Worm (Caenorhabditis elegans): ENCODE results near the gene srz-15.

DNA sequence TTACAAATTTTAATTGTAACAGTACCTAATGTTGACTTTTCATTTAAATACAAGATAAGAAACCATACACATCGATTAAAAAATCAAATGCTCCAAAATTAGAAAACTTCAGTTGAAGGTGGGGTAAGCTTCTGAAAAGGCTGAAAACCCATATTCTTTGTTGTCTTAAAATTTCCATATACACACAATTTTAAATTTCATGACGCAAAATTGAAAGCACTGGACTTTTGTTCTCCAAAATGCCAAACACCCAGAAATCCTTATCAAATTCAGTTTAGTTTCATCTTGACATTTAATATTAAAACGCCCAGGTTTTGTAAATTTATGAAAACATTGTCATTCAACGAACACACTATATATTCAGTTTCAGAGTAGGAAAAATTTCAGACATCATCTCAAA lies 44.6 kb downstream of the srz-15 start, which contains the start of gene F55G11.7:
- no peak for TF ChIP-seq dve-1 (tag; optimal IDR thresholded peaks at IDR 0.05)
- no peak for TF ChIP-seq pqm-1 (tag; optimal IDR thresholded peaks at IDR 0.05)
- no peak for TF ChIP-seq C08G9.2 (tag; optimal IDR thresholded peaks at IDR 0.05)
- no peak for TF ChIP-seq fkh-10 (GFP tag; optimal IDR thresholded peaks at IDR 0.05)
- no peak for TF ChIP-seq tbx-2 (tag; optimal IDR thresholded peaks at IDR 0.05)
- no peak for TF ChIP-seq ceh-31 (tag; optimal IDR thresholded peaks at IDR 0.05)
- no peak for TF ChIP-seq rnt-1 (tag; optimal IDR thresholded peaks at IDR 0.05)
- TF ChIP-seq T23F11.4 (GFP tag; optimal IDR thresholded peaks at IDR 0.05) = no peak
- no peak for TF ChIP-seq F13H6.1 (tag; optimal IDR thresholded peaks at IDR 0.05)
